Fruit fly (Drosophila melanogaster): ENCODE results near the gene BBS8.
A peak's percentile ranks its signal among the peaks of the same experiment; 100 is the strongest.

Gene BBS8

DNA sequence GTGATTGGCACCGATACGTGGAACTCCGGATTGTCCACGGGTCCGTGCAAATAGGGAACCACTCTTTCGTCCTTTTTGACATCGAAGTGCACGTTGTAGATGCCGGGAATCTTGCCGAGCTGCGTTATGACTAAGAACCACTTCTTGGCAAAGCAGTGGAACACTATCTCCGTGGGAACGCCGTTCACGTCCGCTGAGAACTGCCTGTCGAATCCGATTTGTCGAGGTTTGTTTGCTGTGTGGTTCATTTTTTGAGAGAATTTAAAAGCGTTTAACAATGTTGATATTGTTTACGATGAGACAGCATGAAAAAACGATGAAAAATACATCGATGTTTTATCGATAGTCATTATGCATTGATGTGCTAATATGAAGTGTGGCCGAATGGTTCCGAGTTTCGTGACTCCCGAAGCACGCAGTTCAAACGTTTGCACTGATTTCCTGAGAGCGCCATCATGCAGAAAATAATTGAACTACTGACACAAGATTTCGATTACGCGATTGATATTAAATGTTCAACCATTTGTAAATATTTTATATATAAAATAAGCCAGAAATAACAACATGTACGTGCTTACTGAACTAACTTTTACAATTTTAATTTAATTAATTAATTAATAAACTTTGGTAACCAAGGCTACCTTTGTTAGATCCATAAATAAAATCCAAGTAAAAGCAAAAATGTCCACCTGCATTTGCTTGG is 1.4 kb upstream of the BBS8 start, which contains the start of the genes CG11885 and CG13692 (continued):
- TF ChIP-seq jumu (GFP tag; optimal IDR thresholded peaks at IDR 0.05): no peak
- no peak; the same call in 2 of the 3 replicates for TF ChIP-seq ci (GFP tag; IDR thresholded peaks at IDR 0.05)
- TF ChIP-seq CG14860 (GFP tag; IDR thresholded peaks at IDR 0.05; ENCODE audit: partially characterized antibody): peak; percentile 92
- peak; percentile 51 for TF ChIP-seq CG2120 (GFP tag; optimal IDR thresholded peaks at IDR 0.05)
- peak; percentile 76 for TF ChIP-seq CG13894 (tag; optimal IDR thresholded peaks at IDR 0.05)
- peak; percentile 71 for TF ChIP-seq Hmr (GFP tag; optimal IDR thresholded peaks at IDR 0.05)
- peak; percentile 48; the same call in 1 of the 2 replicates for TF ChIP-seq rib (GFP tag; IDR thresholded peaks at IDR 0.05)
- TF ChIP-seq CG17359 (tag; optimal IDR thresholded peaks at IDR 0.05): peak; percentile 16
- TF ChIP-seq ttk (GFP tag; IDR thresholded peaks at IDR 0.05): no peak
- peak; percentile 48 for TF ChIP-seq slbo (GFP tag; IDR thresholded peaks at IDR 0.05)
- no peak for TF ChIP-seq NK7.1 (GFP tag; optimal IDR thresholded peaks at IDR 0.05)
- TF ChIP-seq CG10959 (GFP tag; IDR thresholded peaks at IDR 0.05): no peak
- TF ChIP-seq CG9727 (GFP tag; optimal IDR thresholded peaks at IDR 0.05): peak; percentile 11
- TF ChIP-seq CG10366 (GFP tag; IDR thresholded peaks at IDR 0.05): no peak
- no peak for TF ChIP-seq danr (GFP tag; IDR thresholded peaks at IDR 0.05)
- TF ChIP-seq tap (tag; optimal IDR thresholded peaks at IDR 0.05): peak; percentile 45
- no peak for TF ChIP-seq bowl (GFP tag; IDR thresholded peaks at IDR 0.05)
- TF ChIP-seq CG2712 (tag; optimal IDR thresholded peaks at IDR 0.05): peak; percentile 68
- TF ChIP-seq hkb (optimal IDR thresholded peaks at IDR 0.05): no peak
- 0 out of 2 replicates have a peak, but pooled peaks have one; percentile 37 for TF ChIP-seq hkb (GFP tag; IDR thresholded peaks at IDR 0.05)
- peak; percentile 58 for TF ChIP-seq PHDP (tag; optimal IDR thresholded peaks at IDR 0.05)
- TF ChIP-seq CG14014 (GFP tag; IDR thresholded peaks at IDR 0.05): 0 out of 2 replicates have a peak, but pooled peaks have one; percentile 28
- TF ChIP-seq vvl (GFP tag; IDR thresholded peaks at IDR 0.05): peak; percentile 69
- TF ChIP-seq luna (GFP tag; optimal IDR thresholded peaks at IDR 0.05): no peak
- TF ChIP-seq sens (GFP tag): peak; percentile 95
- TF ChIP-seq lab (GFP tag; optimal IDR thresholded peaks at IDR 0.05): peak; percentile 60
- TF ChIP-seq esg (GFP tag; conservative IDR thresholded peaks at IDR 0.05): no peak
- TF ChIP-seq CG1603 (tag; optimal IDR thresholded peaks at IDR 0.05): peak; percentile 90
- peak; percentile 99 for TF ChIP-seq Bgb (GFP tag; IDR thresholded peaks at IDR 0.05; ENCODE audit: partially characterized antibody)
- TF ChIP-seq CG2202 (tag; optimal IDR thresholded peaks at IDR 0.05): no peak
- TF ChIP-seq CG12236 (GFP tag; optimal IDR thresholded peaks at IDR 0.05): no peak
- peak; percentile 89 for TF ChIP-seq CG2129 (GFP tag; IDR thresholded peaks at IDR 0.05; ENCODE audit: partially characterized antibody)
- TF ChIP-seq run (tag; optimal IDR thresholded peaks at IDR 0.05): no peak
- TF ChIP-seq nmo (GFP tag; optimal IDR thresholded peaks at IDR 0.05): peak; percentile 59
- TF ChIP-seq Gsc (GFP tag; IDR thresholded peaks at IDR 0.05): no peak
- TF ChIP-seq Abd-B (GFP tag; optimal IDR thresholded peaks at IDR 0.05): peak; percentile 65
- TF ChIP-seq chn (GFP tag; optimal IDR thresholded peaks at IDR 0.05): no peak
- TF ChIP-seq CoRest (tag; optimal IDR thresholded peaks at IDR 0.05): peak; percentile 53
- peak; percentile 24 for TF ChIP-seq CG17802 (tag; optimal IDR thresholded peaks at IDR 0.05)
- peak; percentile 26 for TF ChIP-seq Antp (GFP tag; optimal IDR thresholded peaks at IDR 0.05)
- TF ChIP-seq ase (GFP tag; IDR thresholded peaks at IDR 0.05): no peak
- TF ChIP-seq CG34422 (GFP tag; IDR thresholded peaks at IDR 0.05): peak; percentile 18; the same call in 1 of the 3 replicates
- peak; percentile 100 for TF ChIP-seq CG34224 (GFP tag; IDR thresholded peaks at IDR 0.05; ENCODE audit: partially characterized antibody)
- peak; percentile 37 to 39 for TF ChIP-seq dpn (GFP tag; optimal IDR thresholded peaks at IDR 0.05)
- no peak for TF ChIP-seq CG7357 (GFP tag; IDR thresholded peaks at IDR 0.05)
- TF ChIP-seq Hr51 (GFP tag; optimal IDR thresholded peaks at IDR 0.05): peak in 1 of 2 experiments; percentile 22
- TF ChIP-seq Trl (optimal IDR thresholded peaks at IDR 0.05): no peak
- TF ChIP-seq Trl (GFP tag; optimal IDR thresholded peaks at IDR 0.05): no peak
- TF ChIP-seq sna (GFP tag; IDR thresholded peaks at IDR 0.05; ENCODE audit: partially characterized antibody): peak; percentile 99
- TF ChIP-seq CG14667 (GFP tag; IDR thresholded peaks at IDR 0.05): no peak
